Worm (Caenorhabditis elegans): ENCODE measurements around the gene Y69A2AR.18.

The Y69A2AR.18 gene

DNA sequence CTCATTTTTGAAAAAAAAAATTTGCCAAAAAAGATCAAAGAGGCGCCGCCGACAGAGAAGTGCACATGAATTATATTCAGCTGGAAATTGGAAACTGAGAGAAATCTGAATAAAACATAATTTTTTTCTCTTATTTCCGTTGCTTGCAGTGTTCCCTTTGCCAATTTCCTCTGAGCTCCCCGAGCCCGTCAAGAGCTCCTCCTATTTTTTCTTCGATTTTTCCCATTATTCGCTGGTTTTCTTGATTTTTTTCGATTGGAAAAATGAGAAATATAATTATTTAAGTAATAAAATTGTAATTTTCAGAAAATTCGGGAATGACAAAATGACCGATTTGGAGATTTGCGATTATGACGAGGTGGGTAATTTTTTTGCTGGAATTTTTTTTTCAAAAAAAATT lies 46.5 kb downstream of the Y69A2AR.18 start, which contains the start of gene sprr-3:
sprr-3 (plus strand) TSS at position 301 of the 400 bp plus-strand sequence.
- no peak for TF ChIP-seq klf-2 (GFP tag; conservative IDR thresholded peaks at IDR 0.05)
- TF ChIP-seq tab-1 (GFP tag; IDR thresholded peaks at IDR 0.05): no peak
- TF ChIP-seq ztf-29 (GFP tag; IDR thresholded peaks at IDR 0.05): no peak
- TF ChIP-seq ztf-23 (GFP tag; IDR thresholded peaks at IDR 0.05): no peak
- TF ChIP-seq flt-1 (GFP tag; IDR thresholded peaks at IDR 0.05): no peak
- TF ChIP-seq med-1 (GFP tag; optimal IDR thresholded peaks at IDR 0.05; ENCODE audit: insufficient read depth): no peak
